Fruit fly (Drosophila melanogaster) whole organism: ENCODE measurements around the gene Mco3.

Experiments
- CG8478 ChIP-seq: fragments of >200 bp; optimal IDR thresholded peaks from 2 replicates; lab custom pipeline; 2018; ENCODE audit warnings: inconsistent platforms
- Dll ChIP-seq: fragments of >200 bp; optimal IDR thresholded peaks from 2 replicates; lab custom pipeline; 2017
- EcR ChIP-seq, 2 experiments: fragments of >200 bp; optimal IDR thresholded peaks; 2 replicates each; lab custom pipeline; 2017; ENCODE audit warnings: missing biosample characterization in 2 of 2, missing genetic modification characterization in 2 of 2, missing genetic modification reagents in 2 of 2
- pan ChIP-seq: fragments of >200 bp; optimal IDR thresholded peaks from 2 replicates; lab custom pipeline; 2017
- psq ChIP-seq: fragments of >200 bp; optimal IDR thresholded peaks from 2 replicates; lab custom pipeline; 2017
- usp ChIP-seq: fragments of >200 bp; optimal IDR thresholded peaks from 2 replicates; lab custom pipeline; 2017; ENCODE audit warnings: missing biosample characterization, missing genetic modification characterization, mixed read lengths

The Mco3 gene

DNA sequence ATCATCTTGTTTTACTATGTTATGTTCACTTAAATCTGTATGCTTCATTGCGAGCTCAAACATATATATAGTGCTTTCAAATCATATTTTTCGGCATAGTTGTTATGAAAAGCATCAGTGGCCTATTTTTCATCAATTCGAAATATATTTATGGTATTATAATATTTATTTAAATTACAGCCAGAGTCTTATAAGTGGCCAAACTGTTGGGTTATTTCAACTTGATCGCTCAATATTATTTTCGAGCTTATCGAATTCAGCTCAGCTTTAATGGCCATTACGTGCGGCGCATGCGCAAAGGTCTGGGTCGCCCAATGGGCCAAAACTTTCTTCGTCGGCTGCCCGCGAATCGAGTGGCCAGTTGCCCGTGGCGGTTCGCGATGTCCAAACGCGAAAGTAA is at the start of gene Mco3:
Mco3 (plus strand) TSS at position 301 of the 400 bp plus-strand sequence.
- TF ChIP-seq pan (lab: Kevin White, UChicago): no peak
- no peak for TF ChIP-seq psq (lab: Kevin White, UChicago)
- TF ChIP-seq Dll (lab: Kevin White, UChicago): no peak

DNA sequence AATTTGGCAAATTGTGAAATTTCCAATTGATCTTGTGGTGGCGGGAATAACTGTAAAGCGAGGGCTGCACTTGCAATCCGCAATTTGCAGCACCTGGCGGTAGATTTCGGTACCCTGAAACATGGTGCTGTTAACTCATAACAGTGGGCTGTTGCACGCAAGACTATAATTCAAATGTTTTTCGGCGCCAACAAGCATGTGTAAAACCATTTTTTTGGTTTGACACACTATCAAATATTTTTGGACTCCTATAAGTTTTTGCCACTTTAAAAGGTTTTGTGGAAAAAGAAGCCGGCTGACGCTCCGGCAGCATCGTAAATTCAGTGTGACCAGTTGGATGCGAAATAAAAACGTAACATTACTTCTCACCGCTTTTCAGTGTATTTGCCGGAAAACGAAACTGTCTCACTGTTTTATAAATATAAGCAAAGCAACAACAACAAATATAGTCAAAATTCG is 46.0 kb upstream of the Mco3 start, which contains the start of the genes CG14545 and CG5886:
CG14545 (minus strand) TSS at position 68 of the 459 bp plus-strand sequence.
CG5886 (plus strand) TSS at position 409 of the 459 bp plus-strand sequence.
- TF ChIP-seq EcR (GFP tag; optimal IDR thresholded peaks at IDR 0.05; lab: Kevin White, UChicago): no peak
- TF ChIP-seq psq (lab: Kevin White, UChicago): no peak
- TF ChIP-seq usp (GFP tag; lab: Kevin White, UChicago): no peak
- no peak for TF ChIP-seq pan (lab: Kevin White, UChicago)
- no peak for TF ChIP-seq Dll (lab: Kevin White, UChicago)
- no peak for TF ChIP-seq CG8478 (lab: Kevin White, UChicago)

DNA sequence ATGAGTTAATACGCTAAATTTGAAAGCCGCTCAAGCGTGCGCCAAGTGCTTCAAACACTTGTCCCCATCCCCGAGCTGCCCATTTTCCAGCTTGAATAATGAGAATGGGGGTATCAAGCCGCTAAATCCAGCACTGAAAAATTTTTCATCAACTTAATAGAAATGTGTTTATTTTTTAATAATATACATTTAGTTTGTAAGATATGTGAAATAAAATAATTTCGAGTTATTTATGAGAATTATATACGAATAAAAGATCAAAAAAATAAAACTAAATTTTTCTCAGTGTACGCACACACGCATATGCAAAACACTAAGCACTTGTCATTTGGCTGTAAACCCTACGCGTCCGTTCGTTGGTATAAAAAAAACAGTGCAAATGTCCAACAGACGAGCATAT is 42.5 kb upstream of the Mco3 start:
- TF ChIP-seq CG8478 (lab: Kevin White, UChicago): no peak
- TF ChIP-seq EcR (GFP tag; optimal IDR thresholded peaks at IDR 0.05; lab: Kevin White, UChicago): no peak
- TF ChIP-seq pan (lab: Kevin White, UChicago): no peak
- no peak for TF ChIP-seq psq (lab: Kevin White, UChicago)
- TF ChIP-seq usp (GFP tag; lab: Kevin White, UChicago): no peak
- no peak for TF ChIP-seq Dll (lab: Kevin White, UChicago)

DNA sequence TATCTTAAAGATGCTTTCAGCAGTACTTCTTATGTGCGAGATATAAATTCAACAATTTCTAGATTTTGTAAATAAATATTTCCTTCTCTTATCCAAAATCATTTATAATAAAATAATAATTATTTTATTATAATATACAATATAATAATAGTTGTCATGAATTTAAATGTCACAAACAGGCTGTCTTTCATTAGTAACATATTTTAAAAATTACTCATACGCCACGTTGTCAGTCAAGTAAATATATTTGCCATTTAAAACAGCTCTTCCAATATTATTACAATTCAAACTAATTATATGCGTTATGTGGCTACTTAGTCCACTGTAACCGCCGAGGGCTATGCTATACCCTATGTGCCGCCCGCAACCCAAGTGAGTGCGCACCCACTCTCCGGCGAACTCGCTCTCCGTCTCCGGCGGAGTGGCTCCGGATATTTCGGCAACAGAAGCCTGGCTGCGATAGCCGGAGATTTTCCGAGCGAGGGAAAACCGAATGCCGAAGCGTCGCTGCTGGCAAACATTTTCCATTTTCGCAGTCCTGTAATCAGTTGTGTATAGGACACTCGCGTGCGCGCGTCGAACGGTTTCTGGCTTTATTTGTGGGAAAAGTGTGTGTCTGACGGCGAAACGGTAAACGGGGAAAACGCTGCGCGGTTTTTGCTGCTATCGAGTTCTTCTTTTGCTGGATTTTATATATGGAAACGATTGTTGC is 41.5 kb upstream of the Mco3 start, which contains the start of gene CG5890:
CG5890 (plus strand) TSS at position 561 of the 712 bp plus-strand sequence.
- TF ChIP-seq usp (GFP tag; lab: Kevin White, UChicago): no peak
- TF ChIP-seq CG8478 (lab: Kevin White, UChicago): no peak
- TF ChIP-seq Dll (lab: Kevin White, UChicago): no peak
- TF ChIP-seq psq (lab: Kevin White, UChicago): no peak
- no peak for TF ChIP-seq EcR (GFP tag; optimal IDR thresholded peaks at IDR 0.05; lab: Kevin White, UChicago)
- no peak for TF ChIP-seq pan (lab: Kevin White, UChicago)

DNA sequence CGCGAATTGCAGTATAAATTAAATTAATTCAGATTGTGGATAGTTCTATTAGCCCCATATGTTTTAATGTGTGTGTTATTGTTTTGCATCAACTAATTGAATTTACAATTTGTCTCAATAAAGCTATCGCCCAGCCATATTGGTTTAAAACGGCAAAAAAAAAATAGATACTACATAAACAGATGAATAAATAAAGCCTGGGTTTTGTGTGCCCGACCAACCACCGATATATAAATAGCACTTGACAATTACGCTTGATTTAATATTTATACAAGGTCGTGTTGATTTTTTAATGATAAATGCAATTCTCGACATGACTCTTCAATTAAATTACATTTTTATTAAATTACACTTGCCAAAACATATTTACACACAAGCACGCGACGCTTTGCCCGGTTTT is 26.9 kb upstream of the Mco3 start:
- TF ChIP-seq CG8478 (lab: Kevin White, UChicago): no peak
- no peak for TF ChIP-seq EcR (GFP tag; optimal IDR thresholded peaks at IDR 0.05; lab: Kevin White, UChicago)
- no peak for TF ChIP-seq pan (lab: Kevin White, UChicago)
- TF ChIP-seq Dll (lab: Kevin White, UChicago): no peak
- no peak for TF ChIP-seq usp (GFP tag; lab: Kevin White, UChicago)

DNA sequence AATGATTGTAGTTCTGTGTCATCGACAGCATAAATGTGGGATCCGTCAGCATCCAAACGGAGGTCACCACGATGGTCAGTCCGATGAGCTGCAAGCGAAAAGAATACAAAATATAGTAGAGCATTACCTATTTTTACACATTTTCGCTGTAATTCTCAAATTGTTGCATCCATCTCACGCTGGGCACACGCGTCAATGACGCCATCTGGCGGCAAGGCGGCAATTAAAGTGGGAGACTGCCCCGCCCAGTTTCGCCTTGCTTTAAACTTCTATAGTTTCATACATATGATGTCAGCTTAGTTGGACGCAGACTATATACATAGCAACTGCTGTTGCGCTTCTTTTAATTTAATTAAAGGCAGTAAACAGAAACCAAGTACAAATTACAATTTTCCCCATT is 20.6 kb upstream of the Mco3 start:
- no peak for TF ChIP-seq psq (lab: Kevin White, UChicago)
- no peak for TF ChIP-seq CG8478 (lab: Kevin White, UChicago)
- TF ChIP-seq pan (lab: Kevin White, UChicago): no peak
- TF ChIP-seq usp (GFP tag; lab: Kevin White, UChicago): no peak
- no peak for TF ChIP-seq Dll (lab: Kevin White, UChicago)

DNA sequence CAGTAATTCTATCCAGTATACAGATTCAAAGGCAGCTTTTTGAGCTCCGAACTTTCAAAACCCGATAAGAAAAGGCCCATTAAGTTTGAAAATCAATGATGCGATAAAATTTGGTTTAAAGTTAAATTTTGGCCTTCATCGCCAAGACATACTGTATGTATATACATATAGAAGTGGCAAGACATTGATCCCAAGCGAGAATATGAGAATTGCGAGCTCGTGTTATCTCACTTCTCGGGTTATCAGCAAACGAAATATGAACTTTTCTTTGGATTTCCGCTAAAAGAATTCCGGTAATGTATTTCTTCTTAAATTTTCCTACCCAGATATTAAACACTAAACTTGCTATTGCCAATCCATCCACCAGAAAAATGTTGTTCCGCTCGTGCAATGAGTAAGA is 20.2 kb upstream of the Mco3 start:
- no peak for TF ChIP-seq CG8478 (lab: Kevin White, UChicago)
- TF ChIP-seq EcR (GFP tag; optimal IDR thresholded peaks at IDR 0.05; lab: Kevin White, UChicago): peak in 1 of 2 experiments; percentile 2

DNA sequence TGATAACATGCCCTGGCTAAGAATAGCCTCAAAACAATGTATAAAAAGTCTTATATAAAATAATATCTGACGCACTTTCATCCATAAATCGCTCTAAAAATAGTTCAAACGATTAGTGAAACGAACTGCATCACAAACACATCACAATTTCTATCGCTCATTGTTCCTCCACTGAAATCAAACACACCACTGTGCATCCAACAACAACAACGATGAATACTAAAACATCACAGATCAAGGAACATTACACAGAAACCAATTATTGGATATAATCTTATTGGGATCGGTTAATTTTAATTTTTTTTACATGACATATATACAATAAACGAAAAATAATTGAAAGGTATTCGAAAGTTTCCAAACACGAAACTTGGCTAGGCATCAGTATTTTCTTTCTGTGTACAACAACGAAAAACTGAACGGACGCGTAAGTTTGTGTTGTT is 17.9 kb upstream of the Mco3 start:
- TF ChIP-seq pan (lab: Kevin White, UChicago) (no peak), Dll (lab: Kevin White, UChicago) (no peak), usp (GFP tag; lab: Kevin White, UChicago) (no peak), CG8478 (lab: Kevin White, UChicago) (no peak), psq (lab: Kevin White, UChicago) (no peak), EcR (GFP tag; optimal IDR thresholded peaks at IDR 0.05; lab: Kevin White, UChicago) (no peak)

DNA sequence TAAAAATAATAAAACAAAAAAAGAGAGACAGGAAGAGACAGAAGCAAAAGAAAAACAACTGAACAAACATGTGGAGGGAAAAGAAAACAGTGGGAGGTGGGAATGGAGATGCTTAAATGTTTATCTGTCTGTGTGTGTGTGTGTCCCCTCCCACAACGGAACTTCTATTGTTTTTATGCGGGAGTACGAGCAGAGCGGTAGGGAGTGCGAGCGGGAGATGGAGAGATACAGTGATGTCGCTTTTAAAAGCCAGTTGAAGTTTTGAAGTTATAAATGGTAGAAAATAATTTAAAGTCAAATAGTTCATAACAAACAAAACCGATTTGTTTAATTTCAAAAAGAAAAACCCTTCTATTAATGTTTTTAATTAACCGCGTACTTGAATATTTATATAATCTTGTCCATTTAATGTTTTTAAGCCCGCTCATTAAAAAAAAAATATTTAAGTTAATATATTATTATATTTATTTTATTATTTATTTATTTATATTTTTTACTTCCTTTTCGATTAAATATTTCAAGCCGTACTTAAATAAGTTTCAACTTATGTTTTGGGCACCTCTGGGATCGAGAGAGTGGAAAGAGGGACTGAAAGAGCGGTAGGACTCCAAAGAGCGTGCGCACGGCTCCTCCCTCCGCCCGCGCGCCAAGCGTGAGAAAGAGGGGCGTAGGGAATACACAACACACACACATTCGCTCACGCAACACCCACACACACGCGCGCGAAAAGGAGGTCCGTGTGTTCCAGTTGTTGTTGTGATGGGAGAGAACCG is 16.9 kb upstream of the Mco3 start:
- TF ChIP-seq Dll (lab: Kevin White, UChicago) (no peak), CG8478 (lab: Kevin White, UChicago) (no peak), psq (lab: Kevin White, UChicago) (no peak), EcR (GFP tag; optimal IDR thresholded peaks at IDR 0.05; lab: Kevin White, UChicago) (no peak), usp (GFP tag; lab: Kevin White, UChicago) (no peak), pan (lab: Kevin White, UChicago) (no peak)

DNA sequence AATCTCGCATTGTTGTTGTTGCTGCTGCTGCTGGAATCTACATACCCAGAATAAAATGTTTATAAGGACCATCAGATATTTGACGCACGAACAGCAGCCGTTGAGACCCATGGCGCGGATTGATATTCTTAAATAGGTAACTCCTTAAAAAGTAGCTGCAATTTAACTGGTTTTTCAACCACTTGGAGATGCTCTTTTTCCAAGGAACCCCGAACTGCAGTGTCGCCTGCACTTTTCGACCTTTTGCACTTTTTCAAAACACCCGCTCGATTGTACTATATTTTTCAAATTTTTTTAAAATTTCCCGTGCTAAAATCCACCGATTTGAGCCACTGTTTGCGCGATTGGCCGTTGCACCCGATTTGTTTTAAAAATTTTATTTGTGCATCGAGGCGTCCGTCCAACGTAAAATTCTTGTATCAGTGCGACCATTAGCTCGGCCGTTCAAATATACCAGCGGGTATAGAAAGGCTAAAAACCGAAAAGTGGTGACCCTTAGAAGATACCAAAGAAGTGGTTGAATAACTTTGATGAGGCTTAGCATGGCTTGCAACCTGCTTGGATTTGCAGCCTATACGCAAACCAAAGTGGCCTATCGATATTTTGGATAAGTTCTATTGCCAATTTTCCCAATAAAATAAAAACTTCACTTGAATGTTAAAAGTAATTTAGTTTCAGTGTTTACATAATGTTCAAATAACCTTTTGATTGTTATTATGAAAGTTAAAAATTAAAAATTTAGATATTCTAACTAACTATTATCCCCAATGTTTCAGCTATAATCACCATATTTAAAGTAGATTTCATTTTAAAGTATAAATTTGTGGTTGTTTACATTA is 16.1 kb upstream of the Mco3 start, which contains the start of gene Tsp96F:
Tsp96F (minus strand) TSS at position 457 of the 839 bp plus-strand sequence.
- TF ChIP-seq usp (GFP tag; lab: Kevin White, UChicago) (no peak), psq (lab: Kevin White, UChicago) (no peak), EcR (GFP tag; optimal IDR thresholded peaks at IDR 0.05; lab: Kevin White, UChicago) (no peak), pan (lab: Kevin White, UChicago) (no peak)
